Fruit fly (Drosophila melanogaster) whole organism, embryonic: ENCODE results near the gene bab1.
A peak's percentile ranks its signal among the peaks of the same experiment; 100 is the strongest.

Experiments used
- ATbp ChIP-seq: fragments of 200-800 bp; sonication (Bioruptor generic); optimal IDR thresholded peaks from 2 replicates; lab custom pipeline; 2017; ENCODE audit warnings: missing biosample characterization, mild to moderate bottlenecking, missing genetic modification characterization, missing genetic modification reagents
- Awh ChIP-seq: fragments of 200-800 bp; sonication (Bioruptor generic); IDR thresholded peaks from 2 replicates; pipeline ENCODE4, ENCODE4 v1.3.6; 2022; ENCODE audit warnings: missing biosample characterization, missing genetic modification characterization
- CG10366 ChIP-seq: fragments of 200-800 bp; sonication (Bioruptor generic); IDR thresholded peaks from 2 replicates; pipeline ENCODE4 v1.3.6; 2022; ENCODE audit warnings: missing biosample characterization, missing genetic modification characterization
- CG11456 ChIP-seq: fragments of 200-800 bp; sonication (Bioruptor generic); IDR thresholded peaks from 3 replicates; pipeline ENCODE4 v1.3.6; 2022; ENCODE audit warnings: missing biosample characterization, missing genetic modification characterization
- CG11504 ChIP-seq: fragments of 200-800 bp; sonication (Bioruptor generic); optimal IDR thresholded peaks from 3 replicates; lab custom pipeline; 2019; ENCODE audit warnings: missing biosample characterization, mild to moderate bottlenecking, missing genetic modification characterization, moderate library complexity
- CG11723 ChIP-seq: fragments of 200-800 bp; sonication (Bioruptor generic); optimal IDR thresholded peaks from 2 replicates; lab custom pipeline; 2017; ENCODE audit warnings: missing biosample characterization, mild to moderate bottlenecking, missing genetic modification characterization
- CG12071 ChIP-seq: fragments of 200-800 bp; sonication (Bioruptor generic); optimal IDR thresholded peaks from 3 replicates; lab custom pipeline; 2018; ENCODE audit warnings: missing biosample characterization, mild to moderate bottlenecking, missing genetic modification characterization
- CG14014 ChIP-seq: fragments of 200-800 bp; sonication (Bioruptor generic); IDR thresholded peaks from 2 replicates; pipeline ENCODE4 v1.3.6; 2022; ENCODE audit warnings: missing biosample characterization, missing genetic modification characterization
- CG14965 ChIP-seq: fragments of 200-800 bp; sonication (Bioruptor generic); optimal IDR thresholded peaks from 2 replicates; lab custom pipeline; 2016; ENCODE audit warnings: missing biosample characterization, missing genetic modification characterization, borderline replicate concordance
- CG1529 ChIP-seq: fragments of 200-800 bp; sonication (Bioruptor generic); optimal IDR thresholded peaks from 3 replicates; lab custom pipeline; 2018; ENCODE audit warnings: missing biosample characterization, missing genetic modification characterization
- CG16813 ChIP-seq: fragments of 200-800 bp; sonication (Bioruptor generic); IDR thresholded peaks from 3 replicates; pipeline ENCODE4 v1.3.6; 2022; ENCODE audit warnings: missing biosample characterization, missing genetic modification characterization; ENCODE audit not compliant: partially characterized antibody
- CG16815 ChIP-seq: fragments of 200-800 bp; sonication (Bioruptor generic); optimal IDR thresholded peaks from 3 replicates; lab custom pipeline; 2017; ENCODE audit warnings: missing biosample characterization, mild to moderate bottlenecking, missing genetic modification characterization
- CG17385 ChIP-seq: fragments of 200-800 bp; sonication (Bioruptor generic); optimal IDR thresholded peaks from 3 replicates; lab custom pipeline; 2018; ENCODE audit warnings: missing biosample characterization, mild to moderate bottlenecking, missing genetic modification characterization
- CG17912 ChIP-seq: fragments of 200-800 bp; sonication (Bioruptor generic); optimal IDR thresholded peaks from 2 replicates; lab custom pipeline; 2018; ENCODE audit warnings: missing biosample characterization, mild to moderate bottlenecking, missing genetic modification characterization
- CG1832 ChIP-seq: fragments of 200-800 bp; sonication (Bioruptor generic); optimal IDR thresholded peaks from 2 replicates; lab custom pipeline; 2017; ENCODE audit warnings: missing biosample characterization, mild to moderate bottlenecking, missing genetic modification characterization, inconsistent platforms
- CG18764 ChIP-seq: fragments of 200-800 bp; sonication (Bioruptor generic); optimal IDR thresholded peaks from 3 replicates; lab custom pipeline; 2016; ENCODE audit warnings: missing biosample characterization, missing genetic modification characterization
- CG31388 ChIP-seq: fragments of 200-800 bp; sonication (Bioruptor generic); optimal IDR thresholded peaks from 2 replicates; lab custom pipeline; 2016; ENCODE audit warnings: missing biosample characterization, missing genetic modification characterization
- CG3407 ChIP-seq: fragments of 200-800 bp; sonication (Bioruptor generic); optimal IDR thresholded peaks from 2 replicates; lab custom pipeline; 2018; ENCODE audit warnings: missing biosample characterization, mild to moderate bottlenecking, missing genetic modification characterization
- CG43689 ChIP-seq: fragments of 200-800 bp; sonication (Bioruptor generic); IDR thresholded peaks from 2 replicates; pipeline ENCODE4 v1.3.6; 2022; ENCODE audit warnings: missing biosample characterization, missing genetic modification characterization
- CG6791 ChIP-seq: fragments of 200-800 bp; sonication (Bioruptor generic); IDR thresholded peaks from 3 replicates; pipeline ENCODE4 v1.3.6; 2022; ENCODE audit warnings: missing biosample characterization, missing genetic modification characterization; ENCODE audit not compliant: partially characterized antibody
- CG7271 ChIP-seq: fragments of 200-800 bp; sonication (Bioruptor generic); optimal IDR thresholded peaks from 2 replicates; lab custom pipeline; 2018; ENCODE audit warnings: missing biosample characterization, mild to moderate bottlenecking, missing genetic modification characterization, moderate library complexity
- CG7372 ChIP-seq: fragments of 200-800 bp; sonication (Bioruptor generic); IDR thresholded peaks from 2 replicates; pipeline ENCODE4 v1.3.6; 2022; ENCODE audit warnings: missing biosample characterization, missing genetic modification characterization
- Dad ChIP-seq: fragments of 200-800 bp; sonication (Bioruptor generic); optimal IDR thresholded peaks from 3 replicates; lab custom pipeline; 2016; ENCODE audit warnings: missing biosample characterization, missing genetic modification characterization
- Dbx ChIP-seq: fragments of 200-800 bp; sonication (Bioruptor generic); IDR thresholded peaks from 3 replicates; pipeline ENCODE4 v1.3.6; 2022; ENCODE audit warnings: missing biosample characterization, missing genetic modification characterization
- Fer2 ChIP-seq: fragments of 200-800 bp; sonication (Bioruptor generic); optimal IDR thresholded peaks from 2 replicates; lab custom pipeline; 2018; ENCODE audit warnings: missing biosample characterization, mild to moderate bottlenecking, missing genetic modification characterization, moderate library complexity
- H2.0 ChIP-seq: fragments of 200-800 bp; sonication (Bioruptor generic); IDR thresholded peaks from 2 replicates; pipeline ENCODE4 v1.3.6; 2022; ENCODE audit warnings: missing biosample characterization, missing genetic modification characterization
- Hand ChIP-seq: fragments of 200-800 bp; sonication (Bioruptor generic); optimal IDR thresholded peaks from 2 replicates; lab custom pipeline; 2017; ENCODE audit warnings: mild to moderate bottlenecking, missing biosample characterization, missing genetic modification reagents, missing genetic modification characterization
- HmgZ ChIP-seq: fragments of 200-800 bp; sonication (Bioruptor generic); optimal IDR thresholded peaks from 2 replicates; lab custom pipeline; 2018; ENCODE audit warnings: missing biosample characterization, mild to moderate bottlenecking, missing genetic modification characterization
- Lim3 ChIP-seq: fragments of 200-800 bp; sonication (Bioruptor generic); IDR thresholded peaks from 2 replicates; pipeline ENCODE4 v1.3.6; 2022; ENCODE audit warnings: missing biosample characterization, missing genetic modification characterization
- Mes4 ChIP-seq: fragments of 200-800 bp; sonication (Bioruptor generic); optimal IDR thresholded peaks from 2 replicates; lab custom pipeline; 2016; ENCODE audit warnings: missing biosample characterization, missing genetic modification characterization
- Nf-YA ChIP-seq: fragments of 200-800 bp; sonication (Bioruptor generic); IDR thresholded peaks from 2 replicates; pipeline ENCODE4 v1.3.6; 2022; ENCODE audit warnings: missing biosample characterization, missing genetic modification characterization
- amos ChIP-seq: fragments of 200-800 bp; sonication (Bioruptor generic); IDR thresholded peaks from 2 replicates; pipeline ENCODE4 v1.3.6; 2022; ENCODE audit warnings: missing biosample characterization, missing genetic modification characterization; ENCODE audit not compliant: partially characterized antibody
- az2 ChIP-seq: fragments of 200-800 bp; sonication (Bioruptor generic); optimal IDR thresholded peaks from 3 replicates; lab custom pipeline; 2016; ENCODE audit warnings: missing biosample characterization, missing genetic modification characterization
- bcd ChIP-seq: fragments of 200-800 bp; sonication (Bioruptor generic); optimal IDR thresholded peaks from 2 replicates; lab custom pipeline; 2017; ENCODE audit warnings: missing biosample characterization, mild to moderate bottlenecking, missing genetic modification characterization
- bowl ChIP-seq: fragments of 200-800 bp; sonication (Bioruptor generic); IDR thresholded peaks from 2 replicates; pipeline ENCODE4 v1.3.6; 2022; ENCODE audit warnings: missing biosample characterization, missing genetic modification characterization
- cad ChIP-seq: fragments of >200 bp; optimal IDR thresholded peaks from 2 replicates; lab custom pipeline; 2017; ENCODE audit warnings: missing biosample characterization, missing genetic modification characterization
- crol ChIP-seq: fragments of 200-800 bp; sonication (Bioruptor generic); IDR thresholded peaks from 2 replicates; pipeline ENCODE4 v1.3.6; 2022; ENCODE audit warnings: missing biosample characterization, missing genetic modification characterization
- emc ChIP-seq: fragments of 200-800 bp; sonication (Bioruptor generic); optimal IDR thresholded peaks from 2 replicates; lab custom pipeline; 2016; ENCODE audit warnings: missing biosample characterization, missing genetic modification characterization
- ems ChIP-seq: fragments of 200-800 bp; sonication (Bioruptor generic); optimal IDR thresholded peaks from 3 replicates; lab custom pipeline; 2016; ENCODE audit warnings: missing biosample characterization, missing genetic modification characterization
- eyg ChIP-seq: fragments of 200-800 bp; sonication (Bioruptor generic); optimal IDR thresholded peaks from 3 replicates; lab custom pipeline; 2016; ENCODE audit warnings: missing biosample characterization, missing genetic modification characterization
- gt ChIP-seq: fragments of 200-800 bp; sonication (Bioruptor generic); IDR thresholded peaks from 2 replicates; pipeline ENCODE4 v1.3.6; 2022; ENCODE audit warnings: missing biosample characterization, missing genetic modification characterization
- hb ChIP-seq: fragments of 200-800 bp; sonication (Bioruptor generic); IDR thresholded peaks from 3 replicates; pipeline ENCODE4 v1.3.6; 2022; ENCODE audit warnings: missing biosample characterization, missing genetic modification characterization; ENCODE audit not compliant: partially characterized antibody
- jumu ChIP-seq: fragments of 200-800 bp; sonication (Bioruptor generic); optimal IDR thresholded peaks from 3 replicates; lab custom pipeline; 2016; ENCODE audit warnings: missing biosample characterization, missing genetic modification characterization
- ken ChIP-seq: fragments of 200-800 bp; sonication (Bioruptor generic); IDR thresholded peaks from 3 replicates; pipeline ENCODE4 v1.3.6; 2022; ENCODE audit warnings: missing biosample characterization, missing genetic modification characterization
- mam ChIP-seq: fragments of 200-800 bp; sonication (Bioruptor generic); optimal IDR thresholded peaks from 3 replicates; lab custom pipeline; 2016; ENCODE audit warnings: missing biosample characterization, missing genetic modification characterization
- nau ChIP-seq: fragments of 200-800 bp; sonication (Bioruptor generic); optimal IDR thresholded peaks from 3 replicates; lab custom pipeline; 2017; ENCODE audit warnings: missing biosample characterization, mild to moderate bottlenecking, missing genetic modification characterization, missing genetic modification reagents
- nerfin-1 ChIP-seq: fragments of 200-800 bp; sonication (Bioruptor generic); optimal IDR thresholded peaks from 3 replicates; lab custom pipeline; 2019; ENCODE audit warnings: missing biosample characterization, mild to moderate bottlenecking, missing genetic modification characterization, moderate library complexity
- run ChIP-seq: fragments of 200-800 bp; sonication (Bioruptor generic); optimal IDR thresholded peaks from 3 replicates; lab custom pipeline; 2018; ENCODE audit warnings: missing biosample characterization, mild to moderate bottlenecking, missing genetic modification characterization
- sens-2 ChIP-seq: fragments of 200-800 bp; sonication (Bioruptor generic); IDR thresholded peaks from 2 replicates; pipeline ENCODE4 v1.3.6; 2022; ENCODE audit warnings: missing biosample characterization, missing genetic modification characterization
- tx ChIP-seq: fragments of 200-800 bp; sonication (Bioruptor generic); optimal IDR thresholded peaks from 2 replicates; lab custom pipeline; 2016; ENCODE audit warnings: missing biosample characterization, missing genetic modification characterization
- wor ChIP-seq: fragments of 200-800 bp; sonication (Bioruptor generic); IDR thresholded peaks from 2 replicates; pipeline ENCODE4 v1.3.6; 2022; ENCODE audit warnings: missing biosample characterization, missing genetic modification characterization

The bab1 gene

dm6 chr3L:1086305-1086733, 14.6 kb downstream of the bab1 start (continued):
- TF ChIP-seq Mes4 (GFP tag; lab: Kevin White, UChicago), result peak; percentile 2
- peak; percentile 51 for TF ChIP-seq run (tag; lab: Kevin White, UChicago)
- peak; percentile 64 for TF ChIP-seq CG1529
- no peak for TF ChIP-seq CG16815 (GFP tag; lab: Kevin White, UChicago)
- TF ChIP-seq nau (GFP tag; lab: Kevin White, UChicago), result peak; percentile 89
- peak; percentile 88 for TF ChIP-seq CG17912 (GFP tag; lab: Kevin White, UChicago)
- TF ChIP-seq emc (GFP tag; lab: Kevin White, UChicago), result no peak
- no peak for TF ChIP-seq wor (GFP tag; lab: Robert Waterston, UW)
- no peak for TF ChIP-seq jumu (GFP tag; lab: Kevin White, UChicago)
- no peak for TF ChIP-seq CG43689 (GFP tag; lab: Robert Waterston, UW)
- no peak for TF ChIP-seq CG16813
- no peak; the same call in 1 of the 2 replicates for TF ChIP-seq sens-2
- no peak for TF ChIP-seq Dad (GFP tag; lab: Kevin White, UChicago)
- no peak for TF ChIP-seq gt (GFP tag; lab: Robert Waterston, UW)
- TF ChIP-seq CG31388 (GFP tag; lab: Kevin White, UChicago), result no peak
- TF ChIP-seq Nf-YA (GFP tag; lab: Robert Waterston, UW), result peak; percentile 45; the same call in 1 of the 2 replicates
- no peak for TF ChIP-seq CG7372
- TF ChIP-seq crol (GFP tag; lab: Robert Waterston, UW), result peak; percentile 49; the same call in 1 of the 2 replicates
- TF ChIP-seq Awh (GFP tag; lab: Robert Waterston, UW), result peak; percentile 84
- TF ChIP-seq ems, result peak; percentile 17
- TF ChIP-seq eyg, result peak; percentile 46
- peak; percentile 74; the same call in 1 of the 2 replicates for TF ChIP-seq CG14014 (GFP tag; lab: Robert Waterston, UW)
- TF ChIP-seq Hand (GFP tag; lab: Kevin White, UChicago), result peak; percentile 61
- peak; percentile 65 for TF ChIP-seq CG17385 (GFP tag; lab: Kevin White, UChicago)
- no peak for TF ChIP-seq hb
- peak; percentile 75; the same call in 1 of the 3 replicates for TF ChIP-seq CG11456
- no peak for TF ChIP-seq CG6791 (GFP tag; lab: Robert Waterston, UW)
- 0 out of 3 replicates have a peak, but pooled peaks have one; percentile 23 for TF ChIP-seq ken (GFP tag; lab: Robert Waterston, UW)
- peak; percentile 59 for TF ChIP-seq CG7271 (tag; lab: Kevin White, UChicago)
- TF ChIP-seq HmgZ (tag; lab: Kevin White, UChicago), result peak; percentile 79
- TF ChIP-seq CG1832, result no peak
- no peak for TF ChIP-seq tx (GFP tag; lab: Kevin White, UChicago)
- TF ChIP-seq mam (GFP tag; lab: Kevin White, UChicago), result peak; percentile 14
- peak; percentile 44; the same call in 1 of the 2 replicates for TF ChIP-seq CG10366 (GFP tag; lab: Robert Waterston, UW)
- peak; percentile 72 for TF ChIP-seq bcd
- peak; percentile 48 for TF ChIP-seq Fer2
- peak; percentile 18 for TF ChIP-seq CG14965 (GFP tag; lab: Kevin White, UChicago)
- TF ChIP-seq CG11723 (GFP tag; lab: Kevin White, UChicago), result peak; percentile 83
- TF ChIP-seq cad (GFP tag; lab: Kevin White, UChicago), result no peak
- peak; percentile 24 for TF ChIP-seq az2 (GFP tag; lab: Kevin White, UChicago)
- TF ChIP-seq nerfin-1 (tag; lab: Kevin White, UChicago), result peak; percentile 48
- TF ChIP-seq ATbp (GFP tag; lab: Kevin White, UChicago), result peak; percentile 92
- TF ChIP-seq Dbx, result peak; percentile 73
- no peak for TF ChIP-seq amos (GFP tag; lab: Robert Waterston, UW)
- TF ChIP-seq CG12071 (GFP tag; lab: Kevin White, UChicago), result peak; percentile 89
- TF ChIP-seq CG18764 (GFP tag; lab: Kevin White, UChicago), result peak; percentile 51
- no peak for TF ChIP-seq Lim3
- no peak for TF ChIP-seq bowl (GFP tag; lab: Robert Waterston, UW)
- peak; percentile 69 for TF ChIP-seq CG11504 (tag; lab: Kevin White, UChicago)
- TF ChIP-seq H2.0 (GFP tag; lab: Robert Waterston, UW), result peak; percentile 64
- TF ChIP-seq CG3407 (GFP tag; lab: Kevin White, UChicago), result peak; percentile 81
